Worm (Caenorhabditis elegans) whole organism, late embryonic: Measurements from ENCODE around the gene srh-219.

ENCODE experiments used
- C08G9.2 ChIP-seq: sonication (generic microtip); optimal IDR thresholded peaks from 2 replicates; lab custom pipeline; 2016; ENCODE audit warnings: mild to moderate bottlenecking, missing genetic modification characterization, moderate library complexity, missing compliant biosample characterization
- K09A11.1 ChIP-seq: sonication (generic microtip); optimal IDR thresholded peaks from 2 replicates; lab custom pipeline; 2017; ENCODE audit warnings: antibody characterized with exemption, mild to moderate bottlenecking, missing genetic modification characterization, missing compliant biosample characterization; ENCODE audit not compliant: insufficient read depth
- Y22D7AL.16 ChIP-seq: sonication (generic microtip); optimal IDR thresholded peaks from 2 replicates; lab custom pipeline; 2016; ENCODE audit warnings: missing genetic modification characterization, missing compliant biosample characterization
- ceh-19 ChIP-seq: fragments of 200-800 bp; sonication (Bioruptor generic); optimal IDR thresholded peaks from 2 replicates; lab custom pipeline; 2018; ENCODE audit warnings: mild to moderate bottlenecking, missing genetic modification characterization, missing compliant biosample characterization
- ceh-30 ChIP-seq: fragments of 150-350 bp; optimal IDR thresholded peaks from 2 replicates; lab custom pipeline; 2014; ENCODE audit warnings: missing biosample characterization, missing genetic modification characterization
- ceh-34 ChIP-seq: sonication (generic microtip); optimal IDR thresholded peaks from 2 replicates; lab custom pipeline; 2016; ENCODE audit warnings: mild to moderate bottlenecking, missing genetic modification characterization, missing compliant biosample characterization
- ceh-48 ChIP-seq: sonication (generic microtip); optimal IDR thresholded peaks from 2 replicates; lab custom pipeline; 2016; ENCODE audit warnings: missing genetic modification characterization, inconsistent platforms, missing compliant biosample characterization
- che-1 ChIP-seq: sonication (generic microtip); optimal IDR thresholded peaks from 2 replicates; lab custom pipeline; 2016; ENCODE audit warnings: mild to moderate bottlenecking, missing genetic modification characterization, missing compliant biosample characterization
- dve-1 ChIP-seq: sonication (generic microtip); optimal IDR thresholded peaks from 2 replicates; lab custom pipeline; 2017; ENCODE audit warnings: antibody characterized with exemption, mild to moderate bottlenecking, missing genetic modification characterization, missing compliant biosample characterization
- elt-2 ChIP-seq: sonication (generic microtip); optimal IDR thresholded peaks from 2 replicates; lab custom pipeline; 2016; ENCODE audit warnings: missing genetic modification reagents, missing genetic modification characterization, missing compliant biosample characterization
- elt-4 ChIP-seq: sonication (generic microtip); optimal IDR thresholded peaks from 2 replicates; lab custom pipeline; 2016; ENCODE audit warnings: missing genetic modification characterization, missing compliant biosample characterization
- ets-4 ChIP-seq: sonication (generic microtip); optimal IDR thresholded peaks from 2 replicates; lab custom pipeline; 2016; ENCODE audit warnings: missing genetic modification characterization, missing compliant biosample characterization
- eyg-1 ChIP-seq: sonication (generic microtip); optimal IDR thresholded peaks from 2 replicates; lab custom pipeline; 2016; ENCODE audit warnings: missing genotype, missing genetic modification characterization, missing compliant biosample characterization
- fkh-6 ChIP-seq: sonication (generic microtip); optimal IDR thresholded peaks from 2 replicates; lab custom pipeline; 2016; ENCODE audit warnings: missing genetic modification characterization, missing compliant biosample characterization
- gmeb-2 ChIP-seq: sonication (generic microtip); optimal IDR thresholded peaks from 2 replicates; lab custom pipeline; 2016; ENCODE audit warnings: missing genetic modification characterization, inconsistent platforms, missing compliant biosample characterization
- hlh-13 ChIP-seq: fragments of 200-800 bp; sonication (Bioruptor generic); optimal IDR thresholded peaks from 2 replicates; lab custom pipeline; 2018; ENCODE audit warnings: mild to moderate bottlenecking, missing genetic modification characterization, missing compliant biosample characterization
- hlh-6 ChIP-seq: sonication (generic microtip); optimal IDR thresholded peaks from 2 replicates; lab custom pipeline; 2016; ENCODE audit warnings: missing genotype, missing genetic modification characterization, missing compliant biosample characterization
- lim-6 ChIP-seq: sonication (generic microtip); optimal IDR thresholded peaks from 2 replicates; lab custom pipeline; 2016; ENCODE audit warnings: missing genetic modification characterization, missing compliant biosample characterization
- lin-11 ChIP-seq: fragments of 200-800 bp; sonication (Bioruptor generic); optimal IDR thresholded peaks from 2 replicates; lab custom pipeline; 2018; ENCODE audit warnings: mild to moderate bottlenecking, missing genetic modification characterization, missing compliant biosample characterization
- nfya-1 ChIP-seq: sonication (generic microtip); optimal IDR thresholded peaks from 2 replicates; lab custom pipeline; 2017; ENCODE audit warnings: missing genetic modification characterization, mild to moderate bottlenecking, missing compliant biosample characterization, antibody characterized with exemption, moderate library complexity
- nhr-232 ChIP-seq: sonication (generic microtip); optimal IDR thresholded peaks from 2 replicates; lab custom pipeline; 2016; ENCODE audit warnings: missing genetic modification characterization, missing compliant biosample characterization
- npax-4 ChIP-seq: sonication (generic microtip); optimal IDR thresholded peaks from 2 replicates; lab custom pipeline; 2016; ENCODE audit warnings: missing genetic modification characterization, missing compliant biosample characterization
- pag-3 ChIP-seq: sonication (generic microtip); optimal IDR thresholded peaks from 2 replicates; lab custom pipeline; 2016; ENCODE audit warnings: missing compliant biosample characterization, missing genetic modification characterization, borderline replicate concordance
- pat-9 ChIP-seq: fragments of 200-800 bp; sonication (Bioruptor generic); optimal IDR thresholded peaks from 2 replicates; lab custom pipeline; 2018; ENCODE audit warnings: mild to moderate bottlenecking, missing genetic modification characterization, moderate library complexity, missing compliant biosample characterization
- pax-1 ChIP-seq: fragments of 150-350 bp; optimal IDR thresholded peaks from 2 replicates; lab custom pipeline; 2014; ENCODE audit warnings: missing biosample characterization, missing genetic modification characterization
- pha-2 ChIP-seq: sonication (generic microtip); optimal IDR thresholded peaks from 2 replicates; lab custom pipeline; 2017; ENCODE audit warnings: mild to moderate bottlenecking, missing genetic modification characterization, missing compliant biosample characterization
- pqm-1 ChIP-seq: sonication (generic microtip); optimal IDR thresholded peaks from 2 replicates; lab custom pipeline; 2016; ENCODE audit warnings: missing genetic modification characterization, missing compliant biosample characterization
- pros-1 ChIP-seq: fragments of 150-350 bp; optimal IDR thresholded peaks from 2 replicates; lab custom pipeline; 2014; ENCODE audit warnings: missing biosample characterization, missing genetic modification reagents, missing genetic modification characterization
- ref-2 ChIP-seq: sonication (generic microtip); optimal IDR thresholded peaks from 2 replicates; lab custom pipeline; 2016; ENCODE audit warnings: missing genetic modification characterization, missing compliant biosample characterization
- rnt-1 ChIP-seq: sonication (generic microtip); optimal IDR thresholded peaks from 2 replicates; lab custom pipeline; 2016; ENCODE audit warnings: missing genetic modification characterization, missing compliant biosample characterization
- tbx-7 ChIP-seq: sonication (generic microtip); optimal IDR thresholded peaks from 2 replicates; lab custom pipeline; 2016; ENCODE audit warnings: missing genotype, missing genetic modification characterization, missing compliant biosample characterization
- unc-42 ChIP-seq: sonication (generic microtip); optimal IDR thresholded peaks from 2 replicates; lab custom pipeline; 2016; ENCODE audit warnings: missing genotype, missing genetic modification characterization, missing compliant biosample characterization
- unc-55 ChIP-seq: sonication (generic microtip); optimal IDR thresholded peaks from 2 replicates; lab custom pipeline; 2017; ENCODE audit warnings: missing biosample characterization, missing genetic modification reagents, missing genetic modification characterization
- unc-86 ChIP-seq: sonication (generic microtip); optimal IDR thresholded peaks from 2 replicates; lab custom pipeline; 2016; ENCODE audit warnings: missing genetic modification characterization, missing compliant biosample characterization
- zip-5 ChIP-seq: sonication (generic microtip); optimal IDR thresholded peaks from 2 replicates; lab custom pipeline; 2016; ENCODE audit warnings: missing genetic modification characterization, missing compliant biosample characterization
- ztf-16 ChIP-seq: sonication (generic microtip); optimal IDR thresholded peaks from 2 replicates; lab custom pipeline; 2017; ENCODE audit warnings: missing genetic modification characterization, missing compliant biosample characterization

srh-219 gene

ce11 chrV:15521920-15522319 lies 26.7 kb downstream of the srh-219 start, which contains the start of gene lgc-31:
lgc-31 (minus strand) TSS chrV:15522020.
- TF ChIP-seq npax-4 (no peak), ceh-34 (tag; lab: Kevin White, UChicago) (no peak), unc-55 (GFP tag; lab: Kevin White, UChicago) (no peak), ceh-19 (GFP tag; lab: Kevin White, UChicago) (no peak), lim-6 (tag; lab: Kevin White, UChicago) (no peak), pros-1 (tag; lab: Kevin White, UChicago) (no peak), K09A11.1 (tag; lab: Kevin White, UChicago) (no peak), pag-3 (no peak), hlh-13 (GFP tag; lab: Kevin White, UChicago) (no peak), pax-1 (tag; lab: Kevin White, UChicago) (no peak), unc-42 (tag; lab: Kevin White, UChicago) (no peak), pat-9 (tag; lab: Kevin White, UChicago) (no peak), unc-86 (tag; lab: Kevin White, UChicago) (no peak), rnt-1 (tag; lab: Kevin White, UChicago) (no peak), pqm-1 (tag; lab: Kevin White, UChicago) (no peak), dve-1 (tag; lab: Kevin White, UChicago) (no peak), elt-2 (tag; lab: Kevin White, UChicago) (no peak), tbx-7 (tag; lab: Kevin White, UChicago) (no peak), pha-2 (no peak)

DNA sequence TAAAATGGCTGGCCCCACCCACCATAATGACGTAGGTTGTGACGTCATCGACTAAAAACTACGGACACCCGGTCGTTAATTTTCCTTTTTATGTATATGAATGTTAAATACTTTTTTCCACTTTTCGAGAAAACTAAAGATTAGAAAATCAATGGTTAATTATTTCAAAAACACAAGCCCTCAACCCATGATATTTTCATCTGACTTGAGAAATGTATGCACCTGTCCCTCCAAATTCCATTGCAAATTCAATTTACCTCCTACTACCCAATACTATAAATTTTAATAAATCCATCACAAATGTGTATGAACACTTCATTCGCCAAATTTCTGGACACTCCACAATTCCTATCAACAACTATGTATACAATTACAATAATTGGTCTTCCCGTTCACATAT lies 33.8 kb downstream of the srh-219 start, which contains the start of gene srh-276:
Gene srh-276, plus strand, starts transcription at position 301 of the 400 bp plus-strand sequence.
- TF ChIP-seq che-1 (tag; lab: Kevin White, UChicago) (no peak), C08G9.2 (no peak), nhr-232 (tag; lab: Kevin White, UChicago) (no peak), fkh-6 (no peak), ztf-16 (tag; lab: Kevin White, UChicago) (no peak)

DNA sequence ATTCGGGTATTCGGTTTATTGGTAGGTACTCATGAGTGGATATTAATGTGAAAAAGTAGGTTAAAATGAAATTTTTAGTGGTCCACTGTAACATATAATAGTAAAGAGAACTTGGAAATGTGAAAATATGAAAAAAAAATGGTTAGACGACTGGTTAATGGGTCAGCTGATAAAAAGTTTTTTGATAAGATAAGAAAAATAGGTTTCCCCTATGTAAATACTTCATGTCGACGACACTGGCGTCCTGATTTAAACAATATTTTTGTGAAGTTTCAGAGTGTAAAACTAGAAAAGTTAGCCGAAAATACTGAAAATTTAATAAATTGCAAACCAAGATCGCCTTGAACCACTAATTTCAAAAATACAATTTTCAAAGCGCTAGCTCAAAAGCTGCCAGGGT lies 37.8 kb downstream of the srh-219 start, which contains the start of gene F21A3.11:
Gene F21A3.11, minus strand, starts transcription at position 117 of the 400 bp plus-strand sequence.
- TF ChIP-seq ceh-30 (tag; lab: Kevin White, UChicago) (no peak), eyg-1 (no peak), elt-2 (tag; lab: Kevin White, UChicago) (peak; percentile 69)
- TF ChIP-seq, all 69 proteins: peak for 1

ce11 chrV:15533864-15534263 lies 38.6 kb downstream of the srh-219 start, which contains the start of gene F21A3.2:
F21A3.2 (minus strand) TSS chrV:15533964.
- TF ChIP-seq pag-3 (no peak), Y22D7AL.16 (no peak), gmeb-2 (no peak), ets-4 (tag; lab: Kevin White, UChicago) (no peak), ztf-16 (tag; lab: Kevin White, UChicago) (no peak), unc-42 (tag; lab: Kevin White, UChicago) (no peak), C08G9.2 (no peak), zip-5 (tag; lab: Kevin White, UChicago) (no peak), ceh-48 (tag; lab: Kevin White, UChicago) (no peak), lin-11 (tag; lab: Kevin White, UChicago) (no peak), hlh-6 (tag; lab: Kevin White, UChicago) (no peak), ceh-30 (tag; lab: Kevin White, UChicago) (no peak), ceh-19 (GFP tag; lab: Kevin White, UChicago) (no peak), nfya-1 (tag; lab: Kevin White, UChicago) (no peak), ref-2 (tag; lab: Kevin White, UChicago) (no peak), elt-4 (tag; lab: Kevin White, UChicago) (no peak), unc-86 (tag; lab: Kevin White, UChicago) (no peak)
